Worm (Caenorhabditis elegans): ENCODE results near the gene ZK643.5.

ZK643.5 gene

ce11 chrIII:8967639-8968038 is 11.6 kb upstream of the ZK643.5 start, which contains the start of the genes bud-13 and rpap-2:
Gene bud-13, minus strand, starts transcription at chrIII:8967727.
Gene rpap-2, plus strand, starts transcription at chrIII:8967967.
- TF ChIP-seq egl-27 (tag; optimal IDR thresholded peaks at IDR 0.05) = no peak
- no peak for TF ChIP-seq elt-1 (tag; optimal IDR thresholded peaks at IDR 0.05)
- peak; percentile 12 for TF ChIP-seq nfya-1 (tag; optimal IDR thresholded peaks at IDR 0.05; ENCODE audit: insufficient read depth)
- no peak for TF ChIP-seq hmg-11 (tag; optimal IDR thresholded peaks at IDR 0.05)
- no peak for TF ChIP-seq ZK546.5 (tag; optimal IDR thresholded peaks at IDR 0.05)
- no peak for TF ChIP-seq daf-12 (tag; optimal IDR thresholded peaks at IDR 0.05)
- peak; percentile 11 for TF ChIP-seq lin-15B (tag; optimal IDR thresholded peaks at IDR 0.05)
- no peak for TF ChIP-seq ama-1 (optimal IDR thresholded peaks at IDR 0.05)
- TF ChIP-seq pqm-1 (tag; optimal IDR thresholded peaks at IDR 0.05) = no peak

- no peak for TF ChIP-seq skn-1 (tag; optimal IDR thresholded peaks at IDR 0.05)
- TF ChIP-seq jun-1 (tag; optimal IDR thresholded peaks at IDR 0.05) = no peak
- no peak for TF ChIP-seq ceh-28 (tag; optimal IDR thresholded peaks at IDR 0.05)
- no peak for TF ChIP-seq nhr-12 (tag; optimal IDR thresholded peaks at IDR 0.05)
- TF ChIP-seq mdl-1 (tag; optimal IDR thresholded peaks at IDR 0.05) = no peak
- TF ChIP-seq lsy-12 (tag; optimal IDR thresholded peaks at IDR 0.05) = no peak
- no peak for TF ChIP-seq ceh-82 (tag; optimal IDR thresholded peaks at IDR 0.05)
- no peak for TF ChIP-seq fkh-10 (GFP tag; optimal IDR thresholded peaks at IDR 0.05)
- TF ChIP-seq pqm-1 (tag; optimal IDR thresholded peaks at IDR 0.05) = no peak
- TF ChIP-seq egl-27 (tag; optimal IDR thresholded peaks at IDR 0.05) = no peak
- no peak for TF ChIP-seq tbx-2 (tag; optimal IDR thresholded peaks at IDR 0.05)
- no peak for TF ChIP-seq hmg-11 (tag; optimal IDR thresholded peaks at IDR 0.05)
- no peak for TF ChIP-seq ceh-16 (tag; optimal IDR thresholded peaks at IDR 0.05)
- TF ChIP-seq daf-12 (tag; optimal IDR thresholded peaks at IDR 0.05) = no peak
- TF ChIP-seq nhr-43 (tag; optimal IDR thresholded peaks at IDR 0.05; ENCODE audit: poor library complexity, severe bottlenecking) = no peak
Observed at ce11 chrIII:8964684-8965283, 8.8 kb upstream of the ZK643.5 start.

- TF ChIP-seq sea-2 (GFP tag; optimal IDR thresholded peaks at IDR 0.05) (no peak), lsy-12 (tag; optimal IDR thresholded peaks at IDR 0.05) (no peak), ceh-28 (tag; optimal IDR thresholded peaks at IDR 0.05) (no peak), nhr-67 (tag; optimal IDR thresholded peaks at IDR 0.05) (no peak)
Observed at ce11 chrIII:8962475-8962874, 6.5 kb upstream of the ZK643.5 start.

- no peak for TF ChIP-seq daf-12 (tag; optimal IDR thresholded peaks at IDR 0.05)
- no peak for TF ChIP-seq ceh-16 (tag; optimal IDR thresholded peaks at IDR 0.05)
- TF ChIP-seq ama-1 (optimal IDR thresholded peaks at IDR 0.05) = no peak
Observed at ce11 chrIII:8961993-8962392, 6.0 kb upstream of the ZK643.5 start, which contains the start of gene grl-25. Gene grl-25, plus strand, starts transcription at chrIII:8962293.

- TF ChIP-seq nfya-1 (tag; optimal IDR thresholded peaks at IDR 0.05; ENCODE audit: insufficient read depth) (no peak), elt-2 (tag; optimal IDR thresholded peaks at IDR 0.05) (no peak), unc-39 (tag; optimal IDR thresholded peaks at IDR 0.05) (no peak), mdl-1 (tag; optimal IDR thresholded peaks at IDR 0.05) (no peak), mml-1 (tag; optimal IDR thresholded peaks at IDR 0.05) (no peak), pha-4 (tag; optimal IDR thresholded peaks at IDR 0.05) (no peak), R02D3.7 (tag; optimal IDR thresholded peaks at IDR 0.05) (no peak), daf-12 (tag; optimal IDR thresholded peaks at IDR 0.05) (no peak), ama-1 (optimal IDR thresholded peaks at IDR 0.05) (no peak), ceh-28 (tag; optimal IDR thresholded peaks at IDR 0.05) (no peak), zag-1 (tag; optimal IDR thresholded peaks at IDR 0.05) (no peak), ztf-11 (tag; optimal IDR thresholded peaks at IDR 0.05) (no peak)
Observed at ce11 chrIII:8960664-8961063, 4.7 kb upstream of the ZK643.5 start, which contains the start of gene ZK643.6. Gene ZK643.6, minus strand, starts transcription at chrIII:8960764.

- no peak for TF ChIP-seq zag-1 (tag; optimal IDR thresholded peaks at IDR 0.05)
- no peak for TF ChIP-seq ZK546.5 (tag; optimal IDR thresholded peaks at IDR 0.05)
- no peak for TF ChIP-seq snpc-4 (tag; optimal IDR thresholded peaks at IDR 0.05)
- TF ChIP-seq hmg-11 (tag; optimal IDR thresholded peaks at IDR 0.05) = no peak
- TF ChIP-seq ceh-28 (tag; optimal IDR thresholded peaks at IDR 0.05) = no peak
- TF ChIP-seq sea-2 (GFP tag; optimal IDR thresholded peaks at IDR 0.05) = no peak
- TF ChIP-seq ceh-82 (tag; optimal IDR thresholded peaks at IDR 0.05) = no peak
- TF ChIP-seq lin-39 (tag; optimal IDR thresholded peaks at IDR 0.05) = no peak
- TF ChIP-seq fkh-10 (GFP tag; optimal IDR thresholded peaks at IDR 0.05) = no peak
- TF ChIP-seq ama-1 (optimal IDR thresholded peaks at IDR 0.05) = no peak
- TF ChIP-seq nhr-67 (tag; optimal IDR thresholded peaks at IDR 0.05) = no peak
- no peak for TF ChIP-seq eor-1 (tag; optimal IDR thresholded peaks at IDR 0.05)
Observed at ce11 chrIII:8955536-8955935, 460 bp downstream of the ZK643.5 start.

All from whole organism, L3 larva.